Worm (Caenorhabditis elegans) whole organism, early embryonic: ENCODE results near the gene C28D4.8.

Experiments
- ama-1 ChIP-seq: fragments of 150-350 bp; optimal IDR thresholded peaks from 2 replicates; lab custom pipeline; 2014
- ets-7 ChIP-seq: sonication (generic microtip); optimal IDR thresholded peaks from 2 replicates; lab custom pipeline; 2016; ENCODE audit warnings: missing genotype, missing genetic modification characterization, missing compliant biosample characterization
- pes-1 ChIP-seq: fragments of 200-800 bp; sonication (Bioruptor generic); IDR thresholded peaks from 2 replicates; pipeline ENCODE4 v1.3.6; 2022; ENCODE audit warnings: missing genetic modification reagents, missing genetic modification characterization, missing compliant biosample characterization
- scrt-1 ChIP-seq: fragments of 200-800 bp; sonication (Bioruptor generic); IDR thresholded peaks from 2 replicates; pipeline ENCODE4 v1.3.6; 2022; ENCODE audit warnings: missing genetic modification characterization, missing compliant biosample characterization
- sea-1 ChIP-seq: fragments of 200-800 bp; sonication (Bioruptor generic); conservative IDR thresholded peaks from 2 replicates; pipeline ENCODE4 v1.3.6; 2022; ENCODE audit warnings: missing genetic modification characterization, missing compliant biosample characterization
- tbx-11 ChIP-seq: fragments of 200-800 bp; sonication (Bioruptor generic); IDR thresholded peaks from 2 replicates; pipeline ENCODE4 v1.3.6; 2022; ENCODE audit warnings: missing genetic modification characterization, missing compliant biosample characterization

ce11 chrIV:9757425-9757740 lies 9.1 kb upstream of the C28D4.8 start, which contains the start of gene nhr-97:
- no peak for TF ChIP-seq ama-1 (lab: Kevin White, UChicago)
- no peak for TF ChIP-seq pes-1 (GFP tag; lab: Robert Waterston, UW)
- TF ChIP-seq tbx-11 (GFP tag; lab: Robert Waterston, UW) = no peak
- TF ChIP-seq scrt-1 (GFP tag; lab: Robert Waterston, UW) = no peak
- TF ChIP-seq ets-7 = no peak
- no peak for TF ChIP-seq sea-1
